Fruit fly (Drosophila melanogaster) whole organism, embryonic: ENCODE results near the gene CG13653.

Source experiments
- Adf1 ChIP-seq: fragments of 200-800 bp; sonication (Bioruptor generic); IDR thresholded peaks from 2 replicates; pipeline ENCODE4 v1.3.6; 2022; ENCODE audit warnings: missing biosample characterization, missing genetic modification characterization
- Bdp1 ChIP-seq: fragments of 200-800 bp; sonication (Bioruptor generic); optimal IDR thresholded peaks from 3 replicates; lab custom pipeline; 2016; ENCODE audit warnings: missing biosample characterization, missing genetic modification characterization
- Blimp-1 ChIP-seq: fragments of 200-800 bp; sonication (Bioruptor generic); optimal IDR thresholded peaks from 3 replicates; lab custom pipeline; 2018; ENCODE audit warnings: missing biosample characterization, missing genetic modification characterization, mild to moderate bottlenecking, moderate library complexity, missing genetic modification reagents
- CG10267 ChIP-seq: fragments of 200-800 bp; sonication (Bioruptor generic); optimal IDR thresholded peaks from 2 replicates; lab custom pipeline; 2018; ENCODE audit warnings: missing biosample characterization, mild to moderate bottlenecking, missing genetic modification characterization, moderate library complexity
- CG10366 ChIP-seq: fragments of 200-800 bp; sonication (Bioruptor generic); IDR thresholded peaks from 2 replicates; pipeline ENCODE4 v1.3.6; 2022; ENCODE audit warnings: missing biosample characterization, missing genetic modification characterization
- CG10654 ChIP-seq: fragments of 200-800 bp; sonication (Bioruptor generic); optimal IDR thresholded peaks from 2 replicates; lab custom pipeline; 2016; ENCODE audit warnings: missing biosample characterization, missing genetic modification characterization
- CG10959 ChIP-seq: fragments of 200-800 bp; sonication (Bioruptor generic); IDR thresholded peaks from 2 replicates; pipeline ENCODE4 v1.3.6; 2022; ENCODE audit warnings: missing biosample characterization, missing genetic modification characterization
- CG11560 ChIP-seq: fragments of 200-800 bp; sonication (Bioruptor generic); IDR thresholded peaks from 3 replicates; pipeline ENCODE4 v1.3.6; 2022; ENCODE audit warnings: missing biosample characterization, missing genetic modification characterization
- CG13296 ChIP-seq: fragments of 200-800 bp; sonication (Bioruptor generic); optimal IDR thresholded peaks from 3 replicates; lab custom pipeline; 2018; ENCODE audit warnings: missing biosample characterization, mild to moderate bottlenecking, missing genetic modification characterization
- CG14667 ChIP-seq: fragments of 200-800 bp; sonication (Bioruptor generic); IDR thresholded peaks from 2 replicates; pipeline ENCODE4 v1.3.6; 2022; ENCODE audit warnings: missing biosample characterization, missing genetic modification characterization
- CG14710 ChIP-seq: fragments of 200-800 bp; sonication (Bioruptor generic); optimal IDR thresholded peaks from 3 replicates; lab custom pipeline; 2019; ENCODE audit warnings: missing biosample characterization, mild to moderate bottlenecking, missing genetic modification characterization, moderate library complexity
- CG15269 ChIP-seq: fragments of 200-800 bp; sonication (Bioruptor generic); optimal IDR thresholded peaks from 2 replicates; lab custom pipeline; 2018; ENCODE audit warnings: missing biosample characterization, mild to moderate bottlenecking, missing genetic modification characterization, moderate library complexity
- CG1529 ChIP-seq: fragments of 200-800 bp; sonication (Bioruptor generic); optimal IDR thresholded peaks from 3 replicates; lab custom pipeline; 2018; ENCODE audit warnings: missing biosample characterization, missing genetic modification characterization
- CG17328 ChIP-seq: fragments of 200-800 bp; sonication (Bioruptor generic); IDR thresholded peaks from 2 replicates; pipeline ENCODE4 v1.3.6; 2022; ENCODE audit warnings: missing biosample characterization, missing genetic modification characterization
- CG18011 ChIP-seq: fragments of 200-800 bp; sonication (Bioruptor generic); optimal IDR thresholded peaks from 2 replicates; lab custom pipeline; 2017; ENCODE audit warnings: missing biosample characterization, missing genetic modification characterization, mild to moderate bottlenecking, moderate library complexity, missing genotype
- CG2129 ChIP-seq: fragments of 200-800 bp; sonication (Bioruptor generic); IDR thresholded peaks from 2 replicates; pipeline ENCODE4 v1.3.6; 2022; ENCODE audit warnings: missing biosample characterization, missing genetic modification characterization; ENCODE audit not compliant: partially characterized antibody
- CG4617 ChIP-seq: fragments of 200-800 bp; sonication (Bioruptor generic); optimal IDR thresholded peaks from 3 replicates; lab custom pipeline; 2016; ENCODE audit warnings: missing biosample characterization, missing genetic modification characterization, borderline replicate concordance
- CG6272 ChIP-seq: fragments of 200-800 bp; sonication (Bioruptor generic); IDR thresholded peaks from 2 replicates; pipeline ENCODE4 v1.3.6; 2022; ENCODE audit warnings: missing biosample characterization, missing genetic modification characterization
- CG7271 ChIP-seq: fragments of 200-800 bp; sonication (Bioruptor generic); optimal IDR thresholded peaks from 2 replicates; lab custom pipeline; 2018; ENCODE audit warnings: missing biosample characterization, mild to moderate bottlenecking, missing genetic modification characterization, moderate library complexity
- CG7357 ChIP-seq: fragments of 200-800 bp; sonication (Bioruptor generic); IDR thresholded peaks from 3 replicates; pipeline ENCODE4 v1.3.6; 2022; ENCODE audit warnings: missing biosample characterization, missing genetic modification characterization
- CG7839 ChIP-seq: fragments of 200-800 bp; sonication (Bioruptor generic); optimal IDR thresholded peaks from 3 replicates; lab custom pipeline; 2018; ENCODE audit warnings: missing biosample characterization, mild to moderate bottlenecking, missing genetic modification characterization, moderate library complexity
- D ChIP-seq, 2 experiments: fragments of 200-800 bp in 1 of 2; fragments of >200 bp in 1 of 2; sonication (Bioruptor generic) in 1 of 2; optimal IDR thresholded peaks; 2 replicates in 1 of 2; 3 replicates in 1 of 2; lab custom pipeline; 2017; ENCODE audit warnings: mild to moderate bottlenecking in 1 of 2, missing biosample characterization in 1 of 2, missing genetic modification characterization in 1 of 2, missing genetic modification reagents in 1 of 2
- Dip2 ChIP-seq: fragments of 200-800 bp; sonication (Bioruptor generic); IDR thresholded peaks from 2 replicates; pipeline ENCODE4 v1.3.6; 2022; ENCODE audit warnings: missing biosample characterization, missing genetic modification characterization
- Dref ChIP-seq: fragments of 200-800 bp; sonication (Bioruptor generic); IDR thresholded peaks from 2 replicates; pipeline ENCODE4 v1.3.6; 2022; ENCODE audit warnings: missing biosample characterization, missing genetic modification characterization
- Elba2 ChIP-seq: fragments of 200-800 bp; sonication (Bioruptor generic); optimal IDR thresholded peaks from 3 replicates; lab custom pipeline; 2016; ENCODE audit warnings: missing biosample characterization, missing genetic modification characterization
- Ets65A ChIP-seq: fragments of 200-800 bp; sonication (Bioruptor generic); peaks from one replicate; lab custom pipeline; 2016; ENCODE audit warnings: missing biosample characterization, missing genetic modification characterization
- HmgZ ChIP-seq: fragments of 200-800 bp; sonication (Bioruptor generic); optimal IDR thresholded peaks from 2 replicates; lab custom pipeline; 2018; ENCODE audit warnings: missing biosample characterization, mild to moderate bottlenecking, missing genetic modification characterization
- Lim3 ChIP-seq: fragments of 200-800 bp; sonication (Bioruptor generic); IDR thresholded peaks from 2 replicates; pipeline ENCODE4 v1.3.6; 2022; ENCODE audit warnings: missing biosample characterization, missing genetic modification characterization
- NfI ChIP-seq: fragments of 200-800 bp; sonication (Bioruptor generic); optimal IDR thresholded peaks from 3 replicates; lab custom pipeline; 2018; ENCODE audit warnings: missing biosample characterization, mild to moderate bottlenecking, missing genetic modification characterization, moderate library complexity
- Oli ChIP-seq: fragments of 200-800 bp; sonication (Bioruptor generic); optimal IDR thresholded peaks from 2 replicates; lab custom pipeline; 2018; ENCODE audit warnings: missing biosample characterization, mild to moderate bottlenecking, missing genetic modification characterization, moderate library complexity
- Trl ChIP-seq, 3 experiments: fragments of >200 bp in 2 of 3; fragments of 200-800 bp in 1 of 3; sonication (Bioruptor generic) in 1 of 3; optimal IDR thresholded peaks; 2 replicates in 1 of 3; 3 replicates in 2 of 3; lab custom pipeline; 2016 to 2017; ENCODE audit warnings: missing biosample characterization in 1 of 3, missing genetic modification characterization in 1 of 3
- aop ChIP-seq: fragments of 200-800 bp; sonication (Bioruptor generic); IDR thresholded peaks from 2 replicates; pipeline ENCODE4 v1.3.6; 2022; ENCODE audit warnings: missing biosample characterization, missing genetic modification characterization
- bab2 ChIP-seq: fragments of 200-800 bp; sonication (Bioruptor generic); optimal IDR thresholded peaks from 2 replicates; lab custom pipeline; 2016; ENCODE audit warnings: missing biosample characterization, missing genetic modification characterization
- btn ChIP-seq: fragments of 200-800 bp; sonication (Bioruptor generic); optimal IDR thresholded peaks from 2 replicates; lab custom pipeline; 2016; ENCODE audit warnings: missing biosample characterization, missing genetic modification characterization
- da ChIP-seq: fragments of 200-800 bp; sonication (Bioruptor generic); optimal IDR thresholded peaks from 2 replicates; lab custom pipeline; 2016; ENCODE audit warnings: missing biosample characterization, missing genetic modification characterization
- danr ChIP-seq: fragments of 200-800 bp; sonication (Bioruptor generic); IDR thresholded peaks from 2 replicates; pipeline ENCODE4 v1.3.6; 2022; ENCODE audit warnings: missing biosample characterization, missing genetic modification characterization
- dmrt99B ChIP-seq: fragments of 200-800 bp; sonication (Bioruptor generic); optimal IDR thresholded peaks from 2 replicates; lab custom pipeline; 2018; ENCODE audit warnings: missing biosample characterization, mild to moderate bottlenecking, missing genetic modification characterization, moderate library complexity
- dpn ChIP-seq, 2 experiments: fragments of 200-800 bp; sonication (Bioruptor generic); optimal IDR thresholded peaks; 3 replicates each; lab custom pipeline; 2016; ENCODE audit warnings: missing biosample characterization in 2 of 2, missing genetic modification characterization in 2 of 2
- dysf ChIP-seq: fragments of 200-800 bp; sonication (Bioruptor generic); IDR thresholded peaks from 3 replicates; pipeline ENCODE4 v1.3.6; 2022; ENCODE audit warnings: missing biosample characterization, missing genetic modification characterization
- fd102C ChIP-seq: fragments of 200-800 bp; sonication (Bioruptor generic); optimal IDR thresholded peaks from 2 replicates; lab custom pipeline; 2018; ENCODE audit warnings: missing biosample characterization, mild to moderate bottlenecking, missing genetic modification characterization, moderate library complexity
- jumu ChIP-seq: fragments of 200-800 bp; sonication (Bioruptor generic); optimal IDR thresholded peaks from 3 replicates; lab custom pipeline; 2016; ENCODE audit warnings: missing biosample characterization, missing genetic modification characterization
- lab ChIP-seq: fragments of 200-800 bp; sonication (Bioruptor generic); optimal IDR thresholded peaks from 3 replicates; lab custom pipeline; 2017; ENCODE audit warnings: missing biosample characterization, missing genetic modification characterization, mild to moderate bottlenecking, moderate library complexity, missing genetic modification reagents
- mld ChIP-seq: fragments of 200-800 bp; sonication (Bioruptor generic); IDR thresholded peaks from 3 replicates; pipeline ENCODE4 v1.3.6; 2022; ENCODE audit warnings: missing biosample characterization, missing genetic modification characterization; ENCODE audit not compliant: partially characterized antibody
- peb ChIP-seq: fragments of 200-800 bp; sonication (Bioruptor generic); IDR thresholded peaks from 2 replicates; pipeline ENCODE4 v1.3.6; 2022; ENCODE audit warnings: missing biosample characterization, missing genetic modification characterization
- pnt ChIP-seq: fragments of 200-800 bp; sonication (Bioruptor generic); optimal IDR thresholded peaks from 3 replicates; lab custom pipeline; 2016; ENCODE audit warnings: missing biosample characterization, missing genetic modification characterization
- ranshi ChIP-seq: fragments of 200-800 bp; sonication (Bioruptor generic); IDR thresholded peaks from 2 replicates; pipeline ENCODE4 v1.3.6; 2022; ENCODE audit warnings: missing biosample characterization, missing genetic modification characterization
- sim ChIP-seq: fragments of 200-800 bp; sonication (Bioruptor generic); IDR thresholded peaks from 2 replicates; pipeline ENCODE4 v1.3.6; 2022; ENCODE audit warnings: missing biosample characterization, missing genetic modification characterization
- wor ChIP-seq: fragments of 200-800 bp; sonication (Bioruptor generic); IDR thresholded peaks from 2 replicates; pipeline ENCODE4 v1.3.6; 2022; ENCODE audit warnings: missing biosample characterization, missing genetic modification characterization
- zfh2 ChIP-seq: fragments of 200-800 bp; sonication (Bioruptor generic); optimal IDR thresholded peaks from 2 replicates; lab custom pipeline; 2016; ENCODE audit warnings: missing biosample characterization, missing genetic modification characterization

The CG13653 gene

DNA sequence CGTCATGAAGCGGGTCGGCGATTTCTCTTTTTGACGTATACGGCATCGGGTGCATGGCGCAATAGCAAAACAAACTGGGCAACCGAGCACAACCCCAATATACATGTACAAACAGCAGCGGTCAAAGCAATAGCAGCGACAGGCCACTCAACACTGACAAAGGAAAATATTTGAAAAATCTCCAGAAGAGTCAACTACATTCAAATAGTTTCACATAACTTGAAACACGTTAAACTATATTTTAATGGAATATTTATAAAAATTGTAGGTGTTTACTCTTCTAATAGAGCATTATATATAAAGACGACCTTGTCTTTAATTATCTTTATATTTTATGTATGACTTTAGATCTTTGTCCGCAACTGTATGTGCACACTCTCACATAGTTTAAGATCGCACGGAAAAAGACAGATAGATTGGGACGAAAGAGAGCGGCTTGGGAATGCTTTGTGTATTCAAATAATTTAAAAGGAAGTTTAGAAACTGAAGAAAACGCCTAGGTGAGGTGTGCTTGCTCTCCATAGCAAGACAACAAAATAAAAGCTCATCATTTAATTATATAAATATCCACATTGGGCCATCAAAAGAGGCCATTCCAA, 12.2 kb downstream of the CG13653 start (continued):
- TF ChIP-seq CG7839, result peak; percentile 80
- peak; percentile 72 for TF ChIP-seq NfI (GFP tag; lab: Kevin White, UChicago)
- peak; percentile 62 for TF ChIP-seq sim (GFP tag; lab: Robert Waterston, UW)
- TF ChIP-seq Oli (tag; lab: Kevin White, UChicago), result peak; percentile 86
- peak; percentile 41 for TF ChIP-seq CG10654
- TF ChIP-seq bab2 (GFP tag; lab: Kevin White, UChicago), result peak; percentile 47
- peak; percentile 23 for TF ChIP-seq pnt
- TF ChIP-seq Elba2, result no peak
- TF ChIP-seq Bdp1, result no peak
- no peak for TF ChIP-seq Trl (optimal IDR thresholded peaks at IDR 0.05; lab: Kevin White, UChicago)
- peak; percentile 21 for TF ChIP-seq Trl (GFP tag; optimal IDR thresholded peaks at IDR 0.05; lab: Kevin White, UChicago)
- peak; percentile 93 for TF ChIP-seq Ets65A (GFP tag; lab: Kevin White, UChicago)
- no peak for TF ChIP-seq D (optimal IDR thresholded peaks at IDR 0.05; lab: Kevin White, UChicago)
- peak; percentile 60 for TF ChIP-seq D (GFP tag; optimal IDR thresholded peaks at IDR 0.05; lab: Kevin White, UChicago)
- TF ChIP-seq mld (GFP tag; lab: Robert Waterston, UW), result no peak
- TF ChIP-seq CG6272 (GFP tag; lab: Robert Waterston, UW), result no peak
- TF ChIP-seq danr (GFP tag; lab: Robert Waterston, UW), result peak; percentile 79
- TF ChIP-seq CG7357, result peak; percentile 69; the same call in 2 of the 3 replicates
- TF ChIP-seq peb, result peak; percentile 53
- TF ChIP-seq Dref, result no peak
- peak; percentile 76 for TF ChIP-seq ranshi (GFP tag; lab: Robert Waterston, UW)
- TF ChIP-seq aop (GFP tag; lab: Robert Waterston, UW), result no peak
- peak; percentile 70 for TF ChIP-seq CG17328 (GFP tag; lab: Robert Waterston, UW)
- TF ChIP-seq CG15269 (tag; lab: Kevin White, UChicago), result peak; percentile 87
- TF ChIP-seq zfh2 (GFP tag; lab: Kevin White, UChicago), result peak; percentile 33
- no peak; the same call in 1 of the 2 replicates for TF ChIP-seq CG10959 (GFP tag; lab: Robert Waterston, UW)
- TF ChIP-seq dysf, result peak; percentile 84
- TF ChIP-seq CG18011 (GFP tag; lab: Kevin White, UChicago), result peak; percentile 7
- no peak for TF ChIP-seq da (GFP tag; lab: Kevin White, UChicago)
- peak; percentile 74 for TF ChIP-seq CG10267 (tag; lab: Kevin White, UChicago)
- peak; percentile 18 for TF ChIP-seq jumu (GFP tag; lab: Kevin White, UChicago)
- TF ChIP-seq CG11560 (tag; lab: Robert Waterston, UW), result no peak
- peak; percentile 64 for TF ChIP-seq CG1529 (GFP tag; lab: Kevin White, UChicago)
- TF ChIP-seq HmgZ (tag; lab: Kevin White, UChicago), result peak; percentile 62
- TF ChIP-seq CG7271 (tag; lab: Kevin White, UChicago), result no peak
- TF ChIP-seq CG14667 (GFP tag; lab: Robert Waterston, UW), result peak; percentile 55
- TF ChIP-seq dmrt99B (tag; lab: Kevin White, UChicago), result peak; percentile 85
- peak; percentile 46; the same call in 1 of the 2 replicates for TF ChIP-seq CG10366 (GFP tag; lab: Robert Waterston, UW)
- peak; percentile 78 for TF ChIP-seq Blimp-1 (GFP tag; lab: Kevin White, UChicago)
- TF ChIP-seq CG4617 (GFP tag; lab: Kevin White, UChicago), result peak; percentile 12
- no peak for TF ChIP-seq btn (GFP tag; lab: Kevin White, UChicago)
- TF ChIP-seq Dip2 (GFP tag; lab: Robert Waterston, UW), result no peak
- TF ChIP-seq CG2129 (GFP tag; lab: Robert Waterston, UW), result no peak
- no peak for TF ChIP-seq Adf1 (GFP tag; lab: Robert Waterston, UW)
- peak; percentile 75 for TF ChIP-seq lab (GFP tag; lab: Kevin White, UChicago)
- TF ChIP-seq CG14710 (tag; lab: Kevin White, UChicago), result peak; percentile 74
- peak; percentile 41 to 70 for TF ChIP-seq dpn (GFP tag; optimal IDR thresholded peaks at IDR 0.05; lab: Kevin White, UChicago)
- TF ChIP-seq CG13296 (GFP tag; lab: Kevin White, UChicago), result peak; percentile 80
- TF ChIP-seq wor (GFP tag; lab: Robert Waterston, UW), result peak; percentile 27; the same call in 1 of the 2 replicates
- TF ChIP-seq Lim3 (GFP tag; lab: Robert Waterston, UW), result no peak
- no peak for TF ChIP-seq fd102C
